Worm (Caenorhabditis elegans) whole organism, L4 larva: ENCODE results near the gene snpc-1.2.

Experiments
- F26F4.8 ChIP-seq: fragments of 200-800 bp; sonication (Bioruptor generic); conservative IDR thresholded peaks from 2 replicates; pipeline ENCODE4 v1.3.6; 2022; ENCODE audit warnings: missing genetic modification characterization, missing compliant biosample characterization
- F44E2.7 ChIP-seq: fragments of 200-800 bp; sonication (Bioruptor generic); IDR thresholded peaks from 2 replicates; pipeline ENCODE4 v2.1.2; 2022; ENCODE audit warnings: missing genetic modification characterization, missing compliant biosample characterization
- T26A8.4 ChIP-seq: fragments of 200-800 bp; sonication (Bioruptor generic); IDR thresholded peaks from 2 replicates; pipeline ENCODE4 v1.3.6; 2022; ENCODE audit warnings: missing genetic modification characterization, missing compliant biosample characterization
- Y105C5A.15 ChIP-seq: fragments of 200-800 bp; sonication (Bioruptor generic); IDR thresholded peaks from 2 replicates; pipeline ENCODE4 v1.3.6; 2022; ENCODE audit warnings: missing genetic modification characterization, missing compliant biosample characterization
- aly-2 ChIP-seq: sonication (generic microtip); optimal IDR thresholded peaks from 2 replicates; lab custom pipeline; 2018; ENCODE audit warnings: missing biosample characterization, missing genetic modification characterization
- attf-4 ChIP-seq: sonication (generic microtip); optimal IDR thresholded peaks from 3 replicates; lab custom pipeline; 2017; ENCODE audit warnings: missing biosample characterization, missing genetic modification characterization
- ceh-28 ChIP-seq: fragments of 150-350 bp; optimal IDR thresholded peaks from 2 replicates; lab custom pipeline; 2014; ENCODE audit warnings: missing biosample characterization, missing genetic modification reagents, missing genetic modification characterization
- ceh-44 ChIP-seq: fragments of 200-800 bp; sonication (Bioruptor generic); IDR thresholded peaks from 2 replicates; pipeline ENCODE4 v1.3.6; 2022; ENCODE audit warnings: missing genetic modification reagents, missing genetic modification characterization, missing compliant biosample characterization
- ces-1 ChIP-seq: fragments of 150-350 bp; sonication (generic microtip); optimal IDR thresholded peaks from 4 replicates; lab custom pipeline; 2014; ENCODE audit warnings: missing biosample characterization, missing genetic modification reagents, missing genetic modification characterization
- ctbp-1 ChIP-seq: fragments of 200-800 bp; sonication (Bioruptor generic); IDR thresholded peaks from 2 replicates; pipeline ENCODE4 v1.3.6; 2022; ENCODE audit warnings: missing genetic modification reagents, missing genetic modification characterization, missing compliant biosample characterization
- daf-12 ChIP-seq: fragments of 150-350 bp; optimal IDR thresholded peaks from 2 replicates; lab custom pipeline; 2014; ENCODE audit warnings: missing biosample characterization, missing genetic modification reagents, missing genetic modification characterization
- daf-16 ChIP-seq, 3 experiments: sonication (generic microtip); optimal IDR thresholded peaks; 2 replicates each; lab custom pipeline; 2016 to 2017; ENCODE audit warnings: missing genetic modification characterization in 3 of 3, missing genetic modification reagents in 3 of 3, mild to moderate bottlenecking in 2 of 3, missing compliant biosample characterization in 2 of 3, missing biosample characterization in 1 of 3, moderate library complexity in 1 of 3
- dpl-1 ChIP-seq: fragments of 150-350 bp; optimal IDR thresholded peaks from 2 replicates; lab custom pipeline; 2014; ENCODE audit warnings: missing biosample characterization, missing genetic modification reagents, missing genetic modification characterization
- fkh-10 ChIP-seq: fragments of 150-350 bp; optimal IDR thresholded peaks from 2 replicates; lab custom pipeline; 2014; ENCODE audit warnings: missing biosample characterization, missing genetic modification reagents, missing genetic modification characterization
- fos-1 ChIP-seq: fragments of 150-350 bp; optimal IDR thresholded peaks from 2 replicates; lab custom pipeline; 2014; ENCODE audit warnings: missing biosample characterization, missing genetic modification characterization
- hif-1 ChIP-seq, 2 experiments: sonication (generic microtip); optimal IDR thresholded peaks; 2 replicates each; lab custom pipeline; 2016 to 2017; ENCODE audit warnings: missing compliant biosample characterization in 2 of 2, missing genetic modification characterization in 2 of 2, missing genetic modification reagents in 2 of 2, missing genotype in 2 of 2, mild to moderate bottlenecking in 1 of 2
- lin-15B ChIP-seq: fragments of 150-350 bp; sonication (generic microtip); optimal IDR thresholded peaks from 3 replicates; lab custom pipeline; 2014; ENCODE audit warnings: missing biosample characterization, missing genetic modification characterization
- lin-38 ChIP-seq: fragments of 200-800 bp; sonication (Bioruptor generic); IDR thresholded peaks from 2 replicates; pipeline ENCODE4 v1.3.6; 2022; ENCODE audit warnings: missing genetic modification reagents, missing genetic modification characterization, missing compliant biosample characterization
- lin-39 ChIP-seq: fragments of 150-350 bp; optimal IDR thresholded peaks from 2 replicates; lab custom pipeline; 2014; ENCODE audit warnings: missing biosample characterization, missing genetic modification reagents, missing genetic modification characterization
- lsy-2 ChIP-seq, 2 experiments: fragments of 150-350 bp in 1 of 2; sonication (generic microtip) in 1 of 2; optimal IDR thresholded peaks; 2 replicates each; lab custom pipeline; 2014 to 2017; ENCODE audit warnings: missing biosample characterization in 2 of 2, missing genetic modification characterization in 2 of 2
- mes-2 ChIP-seq: sonication (generic microtip); optimal IDR thresholded peaks from 2 replicates; lab custom pipeline; 2016; ENCODE audit warnings: missing genotype, mild to moderate bottlenecking, missing genetic modification characterization, missing compliant biosample characterization; ENCODE audit not compliant: poor library complexity, severe bottlenecking
- nhr-10 ChIP-seq: fragments of 150-350 bp; optimal IDR thresholded peaks from 2 replicates; lab custom pipeline; 2014; ENCODE audit warnings: missing biosample characterization, missing genetic modification characterization
- nhr-76 ChIP-seq: fragments of 150-350 bp; optimal IDR thresholded peaks from 2 replicates; lab custom pipeline; 2014; ENCODE audit warnings: missing biosample characterization, missing genetic modification characterization
- pqm-1 ChIP-seq: sonication (generic microtip); optimal IDR thresholded peaks from 2 replicates; lab custom pipeline; 2017; ENCODE audit warnings: missing biosample characterization, missing genetic modification characterization
- saeg-2 ChIP-seq: fragments of 200-800 bp; sonication (Bioruptor generic); IDR thresholded peaks from 2 replicates; pipeline ENCODE4 v1.3.6; 2022; ENCODE audit warnings: missing genetic modification reagents, missing genetic modification characterization, missing compliant biosample characterization
- set-16 ChIP-seq: fragments of 200-800 bp; sonication (Bioruptor generic); IDR thresholded peaks from 2 replicates; pipeline ENCODE4 v1.3.6; 2022; ENCODE audit warnings: missing genetic modification reagents, missing genetic modification characterization, missing compliant biosample characterization
- skn-1 ChIP-seq: fragments of 150-350 bp; optimal IDR thresholded peaks from 2 replicates; lab custom pipeline; 2014; ENCODE audit warnings: missing biosample characterization, missing genetic modification characterization
- snpc-4 ChIP-seq: fragments of 150-350 bp; optimal IDR thresholded peaks from 2 replicates; lab custom pipeline; 2014; ENCODE audit warnings: missing biosample characterization, missing genetic modification characterization
- spr-1 ChIP-seq: sonication (generic microtip); optimal IDR thresholded peaks from 2 replicates; lab custom pipeline; 2016; ENCODE audit warnings: mild to moderate bottlenecking, missing genetic modification characterization, missing compliant biosample characterization
- tag-97 ChIP-seq: fragments of 200-800 bp; sonication (Bioruptor generic); IDR thresholded peaks from 2 replicates; pipeline ENCODE4 v1.3.6; 2022; ENCODE audit warnings: missing genetic modification characterization, missing compliant biosample characterization
- unc-62 ChIP-seq, 3 experiments: fragments of 150-350 bp in 1 of 3; sonication (generic microtip); optimal IDR thresholded peaks in 2 of 3; peaks in 1 of 3; 1 replicate in 1 of 3; 2 replicates in 2 of 3; lab custom pipeline; 2014 to 2017; ENCODE audit warnings: missing biosample characterization in 3 of 3, missing genetic modification characterization in 3 of 3, missing genetic modification reagents in 3 of 3, missing genotype in 1 of 3
- zag-1 ChIP-seq: fragments of 150-350 bp; optimal IDR thresholded peaks from 2 replicates; lab custom pipeline; 2014; ENCODE audit warnings: missing biosample characterization, missing genetic modification characterization
- ztf-11 ChIP-seq: fragments of 150-350 bp; optimal IDR thresholded peaks from 2 replicates; lab custom pipeline; 2014; ENCODE audit warnings: missing biosample characterization, missing genetic modification characterization

snpc-1.2 gene

ce11 chrIII:13152697-13153391 is 16.5 kb downstream of the snpc-1.2 start, which contains the start of gene Y39E4B.10 (continued):
- TF ChIP-seq F26F4.8 (GFP tag; lab: Robert Waterston, UW) (no peak), attf-4 (tag; lab: Kevin White, UChicago) (no peak), dpl-1 (GFP tag; lab: Kevin White, UChicago) (peak; percentile 55), unc-62 (GFP tag; optimal IDR thresholded peaks at IDR 0.05 in 1 of 2; lab: Kevin White, UChicago) (peak in 1 of 2 experiments; percentile 72), unc-62 (tag; optimal IDR thresholded peaks at IDR 0.05; lab: Kevin White, UChicago) (no peak), spr-1 (tag; lab: Kevin White, UChicago) (no peak), mes-2 (tag; lab: Kevin White, UChicago) (peak; percentile 56), saeg-2 (no peak)

- TF ChIP-seq tag-97 (GFP tag; lab: Robert Waterston, UW) = no peak
- peak; percentile 79 for TF ChIP-seq lin-38
Measured at ce11 chrIII:13151765-13152164, 17.6 kb downstream of the snpc-1.2 start.

ce11 chrIII:13139301-13139700 is 30.0 kb downstream of the snpc-1.2 start, which contains the start of gene bre-2:
TSS of gene bre-2 (minus strand) at chrIII:13139626.
- TF ChIP-seq daf-16 (GFP tag; optimal IDR thresholded peaks at IDR 0.05; lab: Kevin White, UChicago) (no peak), daf-16 (tag; optimal IDR thresholded peaks at IDR 0.05; lab: Kevin White, UChicago) (peak; percentile 62), pqm-1 (peak; percentile 34), hif-1 (tag; optimal IDR thresholded peaks at IDR 0.05; lab: Kevin White, UChicago) (no peak), F44E2.7 (GFP tag; lab: Robert Waterston, UW) (no peak), daf-12 (tag; lab: Kevin White, UChicago) (no peak), ces-1 (GFP tag; lab: Kevin White, UChicago) (no peak)

ce11 chrIII:13131220-13131619 is 38.1 kb downstream of the snpc-1.2 start:
- TF ChIP-seq zag-1 (tag; lab: Kevin White, UChicago) (no peak), nhr-10 (tag; lab: Kevin White, UChicago) (no peak), ces-1 (GFP tag; lab: Kevin White, UChicago) (peak; percentile 59), snpc-4 (no peak), T26A8.4 (no peak), ctbp-1 (0 out of 2 replicates have a peak, but pooled peaks have one; percentile 13), ceh-44 (GFP tag; lab: Robert Waterston, UW) (no peak), fos-1 (tag; lab: Kevin White, UChicago) (no peak), set-16 (no peak)

ce11 chrIII:13127157-13127556 is 42.2 kb downstream of the snpc-1.2 start:
- no peak for TF ChIP-seq aly-2
- TF ChIP-seq lin-39 (tag; lab: Kevin White, UChicago) = no peak

- TF ChIP-seq hif-1 (tag; optimal IDR thresholded peaks at IDR 0.05; lab: Kevin White, UChicago) = no peak
- TF ChIP-seq nhr-76 (tag; lab: Kevin White, UChicago) = no peak
- no peak for TF ChIP-seq F26F4.8 (GFP tag; lab: Robert Waterston, UW)
- TF ChIP-seq lsy-2 (tag; optimal IDR thresholded peaks at IDR 0.05; lab: Kevin White, UChicago) = no peak
- no peak for TF ChIP-seq ztf-11 (tag; lab: Kevin White, UChicago)
- no peak for TF ChIP-seq ceh-28 (tag; lab: Kevin White, UChicago)
- peak; percentile 91 for TF ChIP-seq fkh-10 (GFP tag; lab: Kevin White, UChicago)
- TF ChIP-seq skn-1 (tag; lab: Kevin White, UChicago) = no peak
- peak; percentile 30 for TF ChIP-seq ces-1 (GFP tag; lab: Kevin White, UChicago)
- TF ChIP-seq lin-15B (tag; lab: Kevin White, UChicago) = no peak
- TF ChIP-seq Y105C5A.15 = no peak
- TF ChIP-seq unc-62 (GFP tag; optimal IDR thresholded peaks at IDR 0.05 in 1 of 2; lab: Kevin White, UChicago) = peak in 1 of 2 experiments; percentile 38
- no peak for TF ChIP-seq unc-62 (tag; optimal IDR thresholded peaks at IDR 0.05; lab: Kevin White, UChicago)
- no peak for TF ChIP-seq lin-39 (tag; lab: Kevin White, UChicago)
- no peak for TF ChIP-seq T26A8.4
- no peak for TF ChIP-seq ctbp-1
Measured at ce11 chrIII:13123440-13123839, 45.9 kb downstream of the snpc-1.2 start.
